Fruit fly (Drosophila melanogaster): ENCODE results near the gene CG10340.

CG10340 gene

DNA sequence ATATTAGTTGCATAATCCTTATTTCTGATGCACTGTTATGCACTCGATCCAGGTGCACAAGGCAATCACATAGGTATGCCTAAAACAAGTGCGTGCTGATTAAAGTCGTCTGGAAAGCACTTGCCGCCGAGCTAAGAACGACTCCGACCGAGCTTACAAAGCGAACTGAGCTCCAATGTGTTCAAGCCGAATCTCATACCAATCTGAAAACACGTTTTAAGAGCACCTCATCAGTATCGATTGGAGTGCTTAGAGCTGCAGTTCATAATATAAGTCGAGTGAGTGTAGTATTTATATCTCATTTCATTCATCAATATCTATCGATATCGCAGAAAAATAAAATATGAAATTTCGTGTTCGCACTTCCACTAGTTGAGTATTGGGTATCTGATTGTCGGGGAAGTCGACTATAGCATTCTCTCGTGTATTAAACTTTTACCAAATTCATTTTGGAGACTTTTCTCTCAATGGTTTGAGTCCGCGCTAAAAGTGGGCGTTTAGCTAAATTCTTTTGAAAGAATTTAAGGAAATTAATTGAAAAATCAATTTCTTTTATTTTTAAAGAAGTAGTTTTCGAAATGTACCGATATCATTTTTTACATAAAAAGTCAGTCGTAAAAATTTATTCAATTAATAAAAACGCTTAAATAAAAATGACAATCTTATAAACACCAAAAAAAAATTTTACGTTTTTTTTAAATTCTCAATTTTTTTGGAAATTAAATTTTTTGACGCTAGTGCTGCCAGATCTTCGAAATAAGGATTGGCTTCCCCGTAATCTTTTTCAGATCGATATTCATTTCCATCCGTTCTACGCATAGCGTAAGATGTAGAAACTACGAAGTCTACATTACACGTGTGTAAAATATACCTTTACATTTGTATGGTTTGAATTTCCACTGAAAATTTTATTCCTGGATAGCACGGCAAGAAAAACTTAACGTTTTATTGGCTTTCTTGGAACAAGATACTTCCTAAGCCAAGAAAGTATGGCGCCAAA lies 41.6 kb upstream of the CG10340 start, which contains the start of gene modSP (continued):
- TF ChIP-seq Ssrp (tag; optimal IDR thresholded peaks at IDR 0.05) (no peak), sens-2 (GFP tag; IDR thresholded peaks at IDR 0.05) (no peak), ranshi (GFP tag; IDR thresholded peaks at IDR 0.05) (peak; percentile 61), CG30431 (GFP tag; optimal IDR thresholded peaks at IDR 0.05) (no peak)

DNA sequence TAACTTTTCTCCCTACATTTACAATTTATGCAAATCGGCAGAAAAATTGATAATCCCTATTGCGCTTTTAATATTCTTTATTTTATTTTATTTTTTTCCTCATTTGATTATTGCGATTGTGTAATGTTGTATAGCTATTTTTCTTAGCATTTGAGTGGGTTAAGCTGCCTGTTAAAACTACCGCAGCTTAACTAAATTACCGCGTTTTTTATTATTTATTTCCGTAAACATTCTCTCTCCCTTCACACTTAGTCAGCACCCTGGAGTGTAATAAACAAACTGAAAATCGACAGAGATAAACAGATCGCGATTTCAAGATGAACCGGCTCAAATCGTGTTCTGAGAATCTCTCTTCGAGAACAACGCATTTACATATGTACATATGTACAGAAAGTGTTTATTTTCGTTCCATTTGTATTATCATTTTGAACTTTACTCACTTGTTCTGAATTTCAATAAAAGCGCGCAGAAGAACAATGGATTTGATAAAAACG lies 40.9 kb upstream of the CG10340 start:
- TF ChIP-seq crp (GFP tag; optimal IDR thresholded peaks at IDR 0.05) (no peak), Hr78 (GFP tag; optimal IDR thresholded peaks at IDR 0.05) (no peak), sug (tag; optimal IDR thresholded peaks at IDR 0.05) (peak; percentile 32), CG16813 (GFP tag; IDR thresholded peaks at IDR 0.05; ENCODE audit: partially characterized antibody) (no peak), pzg (GFP tag; optimal IDR thresholded peaks at IDR 0.05) (no peak), ara (GFP tag; IDR thresholded peaks at IDR 0.05) (peak; percentile 42; the same call in 1 of the 2 replicates), pum (GFP tag; optimal IDR thresholded peaks at IDR 0.05) (no peak), vfl (GFP tag; optimal IDR thresholded peaks at IDR 0.05) (no peak), trh (GFP tag; optimal IDR thresholded peaks at IDR 0.05) (no peak), CG2678 (tag; optimal IDR thresholded peaks at IDR 0.05) (peak; percentile 40), gcm2 (GFP tag; optimal IDR thresholded peaks at IDR 0.05) (no peak), Dad (GFP tag; optimal IDR thresholded peaks at IDR 0.05) (no peak), Atf-2 (GFP tag; optimal IDR thresholded peaks at IDR 0.05) (no peak), sob (GFP tag; IDR thresholded peaks at IDR 0.05) (no peak), E2f2 (GFP tag; IDR thresholded peaks at IDR 0.05) (no peak), seq (GFP tag; IDR thresholded peaks at IDR 0.05) (no peak), dpn (GFP tag; optimal IDR thresholded peaks at IDR 0.05) (no peak), sisA (GFP tag; IDR thresholded peaks at IDR 0.05) (no peak), Drgx (GFP tag; IDR thresholded peaks at IDR 0.05) (no peak), CG11093 (GFP tag; IDR thresholded peaks at IDR 0.05) (no peak), aop (GFP tag; IDR thresholded peaks at IDR 0.05) (no peak), Oli (tag; optimal IDR thresholded peaks at IDR 0.05) (no peak), eve (GFP tag; optimal IDR thresholded peaks at IDR 0.05) (no peak), Meics (GFP tag; optimal IDR thresholded peaks at IDR 0.05) (no peak), pho (GFP tag; optimal IDR thresholded peaks at IDR 0.05) (no peak), mld (GFP tag; IDR thresholded peaks at IDR 0.05; ENCODE audit: partially characterized antibody) (no peak), CG4617 (GFP tag; optimal IDR thresholded peaks at IDR 0.05; ENCODE audit: borderline replicate concordance) (no peak), CG14710 (tag; optimal IDR thresholded peaks at IDR 0.05) (no peak), CG18619 (GFP tag; optimal IDR thresholded peaks at IDR 0.05) (no peak), CG16779 (GFP tag; IDR thresholded peaks at IDR 0.05) (no peak), fd64A (GFP tag; optimal IDR thresholded peaks at IDR 0.05) (peak; percentile 15), CG10321 (GFP tag; IDR thresholded peaks at IDR 0.05) (no peak), CG1832 (GFP tag; optimal IDR thresholded peaks at IDR 0.05) (no peak), schlank (tag; optimal IDR thresholded peaks at IDR 0.05) (peak; percentile 3), pnt (GFP tag; optimal IDR thresholded peaks at IDR 0.05) (no peak), ap (GFP tag; IDR thresholded peaks at IDR 0.05) (no peak), amos (GFP tag; IDR thresholded peaks at IDR 0.05; ENCODE audit: partially characterized antibody) (peak; percentile 11; the same call in 1 of the 2 replicates), Ets65A (GFP tag) (no peak), Myb (GFP tag; optimal IDR thresholded peaks at IDR 0.05) (no peak), otp (GFP tag; IDR thresholded peaks at IDR 0.05) (no peak), CG34422 (GFP tag; IDR thresholded peaks at IDR 0.05) (no peak), Rx (GFP tag; IDR thresholded peaks at IDR 0.05) (no peak), wor (GFP tag; IDR thresholded peaks at IDR 0.05) (no peak), CG12071 (GFP tag; optimal IDR thresholded peaks at IDR 0.05) (no peak)

Data from whole organism, embryonic.